Worm (Caenorhabditis elegans) whole organism, L3 larva: ENCODE results near the gene C33F10.4.

Experiments
- elt-1 ChIP-seq: fragments of 150-350 bp; optimal IDR thresholded peaks from 2 replicates; lab custom pipeline; 2014; ENCODE audit warnings: missing biosample characterization, missing genetic modification characterization
- fos-1 ChIP-seq: fragments of 150-350 bp; optimal IDR thresholded peaks from 2 replicates; lab custom pipeline; 2014; ENCODE audit warnings: missing biosample characterization, missing genetic modification characterization
- lin-39 ChIP-seq: fragments of 150-350 bp; optimal IDR thresholded peaks from 2 replicates; lab custom pipeline; 2018; ENCODE audit warnings: missing biosample characterization, missing genetic modification reagents, missing genetic modification characterization
- lsy-12 ChIP-seq: sonication (generic microtip); optimal IDR thresholded peaks from 2 replicates; lab custom pipeline; 2016; ENCODE audit warnings: mild to moderate bottlenecking, missing genetic modification characterization, missing compliant biosample characterization
- mdl-1 ChIP-seq: fragments of 150-350 bp; optimal IDR thresholded peaks from 2 replicates; lab custom pipeline; 2014; ENCODE audit warnings: missing biosample characterization, missing genetic modification characterization
- nfya-1 ChIP-seq: sonication (generic microtip); optimal IDR thresholded peaks from 2 replicates; lab custom pipeline; 2017; ENCODE audit warnings: missing genetic modification characterization, mild to moderate bottlenecking, missing compliant biosample characterization, antibody characterized with exemption, moderate library complexity; ENCODE audit not compliant: insufficient read depth
- nhr-77 ChIP-seq: fragments of 150-350 bp; optimal IDR thresholded peaks from 2 replicates; lab custom pipeline; 2014; ENCODE audit warnings: missing biosample characterization, missing genetic modification characterization
- unc-62 ChIP-seq: fragments of 150-350 bp; sonication (generic microtip); optimal IDR thresholded peaks from 4 replicates; lab custom pipeline; 2014; ENCODE audit warnings: missing biosample characterization, missing genetic modification reagents, missing genetic modification characterization

DNA sequence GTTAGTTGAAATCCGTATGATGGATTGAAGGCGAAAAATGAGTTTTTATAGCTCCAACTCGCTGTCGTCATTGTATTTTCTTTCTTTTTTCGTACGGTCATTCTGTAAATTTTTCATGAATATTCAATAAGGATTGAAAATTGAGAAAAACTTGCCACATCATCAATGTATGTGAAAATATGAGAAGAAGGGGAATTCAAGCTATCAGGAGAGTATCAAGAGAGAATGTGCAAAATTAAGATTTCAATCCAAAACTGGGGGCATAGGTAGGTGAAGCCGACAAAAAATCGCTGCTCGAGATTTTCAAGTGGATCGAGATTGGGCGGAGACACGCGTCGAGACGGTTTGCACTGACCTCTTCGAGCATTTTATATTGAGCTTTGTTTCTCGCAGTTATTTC lies 11.1 kb upstream of the C33F10.4 start, which contains the start of gene nep-12:
- TF ChIP-seq lsy-12 (tag; lab: Kevin White, UChicago) (no peak), lin-39 (no peak), unc-62 (GFP tag; lab: Kevin White, UChicago) (no peak), mdl-1 (tag; lab: Kevin White, UChicago) (no peak), fos-1 (tag; lab: Kevin White, UChicago) (no peak), nfya-1 (no peak), nhr-77 (no peak), elt-1 (tag; lab: Kevin White, UChicago) (no peak)
